Worm (Caenorhabditis elegans): ENCODE results near the gene sre-32.

- TF ChIP-seq unc-86 (tag; optimal IDR thresholded peaks at IDR 0.05) = no peak
- TF ChIP-seq lsy-2 (tag; optimal IDR thresholded peaks at IDR 0.05) = no peak
- no peak for TF ChIP-seq lin-39 (tag; optimal IDR thresholded peaks at IDR 0.05)
- no peak for TF ChIP-seq aly-2 (tag; optimal IDR thresholded peaks at IDR 0.05)
- TF ChIP-seq Y116A8C.19 (tag; optimal IDR thresholded peaks at IDR 0.05; ENCODE audit: borderline replicate concordance) = no peak
- no peak for TF ChIP-seq unc-130 (tag; optimal IDR thresholded peaks at IDR 0.05)
Observed at ce11 chrII:12488810-12489209, 32.3 kb upstream of the sre-32 start.
